Worm (Caenorhabditis elegans) whole organism, L2 larva: ENCODE results near the gene Y41G9A.6.

Source experiments
- C34F6.9 ChIP-seq: fragments of 150-350 bp; optimal IDR thresholded peaks from 2 replicates; lab custom pipeline; 2014; ENCODE audit warnings: missing biosample characterization, missing genetic modification characterization
- F13H6.1 ChIP-seq: sonication (generic microtip); optimal IDR thresholded peaks from 2 replicates; lab custom pipeline; 2016; ENCODE audit warnings: missing genetic modification characterization, missing compliant biosample characterization
- R02D3.7 ChIP-seq: fragments of 150-350 bp; optimal IDR thresholded peaks from 2 replicates; lab custom pipeline; 2014; ENCODE audit warnings: missing biosample characterization, missing genetic modification characterization
- Y55F3AM.14 ChIP-seq: fragments of 200-800 bp; sonication (Bioruptor generic); optimal IDR thresholded peaks from 2 replicates; lab custom pipeline; 2018; ENCODE audit warnings: mild to moderate bottlenecking, missing genetic modification characterization, missing compliant biosample characterization
- ZK546.5 ChIP-seq: sonication (generic microtip); optimal IDR thresholded peaks from 2 replicates; lab custom pipeline; 2017; ENCODE audit warnings: missing biosample characterization, missing genetic modification characterization
- alr-1 ChIP-seq: fragments of 150-350 bp; optimal IDR thresholded peaks from 2 replicates; lab custom pipeline; 2014; ENCODE audit warnings: missing biosample characterization, missing genetic modification characterization
- aly-2 ChIP-seq: fragments of 150-350 bp; optimal IDR thresholded peaks from 2 replicates; lab custom pipeline; 2014; ENCODE audit warnings: missing biosample characterization, missing genetic modification characterization
- ama-1 ChIP-seq: fragments of 150-350 bp; optimal IDR thresholded peaks from 2 replicates; lab custom pipeline; 2018; ENCODE audit warnings: inconsistent platforms
- blmp-1 ChIP-seq: sonication (generic microtip); optimal IDR thresholded peaks from 2 replicates; lab custom pipeline; 2017; ENCODE audit warnings: missing genetic modification characterization, mild to moderate bottlenecking, missing compliant biosample characterization, antibody characterized with exemption, moderate library complexity; ENCODE audit not compliant: insufficient read depth
- ceh-16 ChIP-seq: fragments of 150-350 bp; optimal IDR thresholded peaks from 2 replicates; lab custom pipeline; 2014; ENCODE audit warnings: missing biosample characterization, missing genetic modification characterization
- ceh-82 ChIP-seq: fragments of 150-350 bp; optimal IDR thresholded peaks from 2 replicates; lab custom pipeline; 2014; ENCODE audit warnings: missing biosample characterization, missing genetic modification characterization
- crh-2 ChIP-seq: sonication (generic microtip); optimal IDR thresholded peaks from 2 replicates; lab custom pipeline; 2017; ENCODE audit warnings: missing biosample characterization, missing genetic modification characterization
- dmd-4 ChIP-seq: sonication (generic microtip); optimal IDR thresholded peaks from 2 replicates; lab custom pipeline; 2017; ENCODE audit warnings: missing biosample characterization, missing genetic modification characterization
- egl-27 ChIP-seq: sonication (generic microtip); optimal IDR thresholded peaks from 3 replicates; lab custom pipeline; 2017; ENCODE audit warnings: missing biosample characterization, missing genetic modification reagents, missing genetic modification characterization
- elt-1 ChIP-seq: fragments of 150-350 bp; optimal IDR thresholded peaks from 2 replicates; lab custom pipeline; 2014; ENCODE audit warnings: missing biosample characterization, missing genetic modification characterization
- elt-3 ChIP-seq: sonication (generic microtip); optimal IDR thresholded peaks from 2 replicates; lab custom pipeline; 2017; ENCODE audit warnings: missing biosample characterization, missing genetic modification characterization
- fos-1 ChIP-seq: fragments of 150-350 bp; optimal IDR thresholded peaks from 2 replicates; lab custom pipeline; 2014; ENCODE audit warnings: missing biosample characterization, missing genetic modification characterization
- gmeb-1 ChIP-seq: fragments of 150-350 bp; optimal IDR thresholded peaks from 2 replicates; lab custom pipeline; 2014; ENCODE audit warnings: missing biosample characterization, missing genetic modification characterization
- lin-11 ChIP-seq: fragments of 150-350 bp; sonication (generic microtip); optimal IDR thresholded peaks from 2 replicates; lab custom pipeline; 2014; ENCODE audit warnings: missing biosample characterization, missing genetic modification characterization, inconsistent platforms, mixed read lengths
- lin-13 ChIP-seq: fragments of 150-350 bp; optimal IDR thresholded peaks from 2 replicates; lab custom pipeline; 2014; ENCODE audit warnings: missing biosample characterization, missing genetic modification reagents, missing genetic modification characterization
- lin-39 ChIP-seq: fragments of 150-350 bp; optimal IDR thresholded peaks from 2 replicates; lab custom pipeline; 2014; ENCODE audit warnings: missing biosample characterization, missing genetic modification reagents, missing genetic modification characterization
- lsy-2 ChIP-seq, 2 experiments: fragments of 150-350 bp in 1 of 2; sonication (generic microtip) in 1 of 2; optimal IDR thresholded peaks; 2 replicates each; lab custom pipeline; 2014 to 2017; ENCODE audit warnings: missing biosample characterization in 2 of 2, missing genetic modification characterization in 2 of 2
- mab-5 ChIP-seq: fragments of 150-350 bp; optimal IDR thresholded peaks from 2 replicates; lab custom pipeline; 2014; ENCODE audit warnings: missing biosample characterization, missing genetic modification characterization
- mbf-1 ChIP-seq: sonication (generic microtip); optimal IDR thresholded peaks from 2 replicates; lab custom pipeline; 2017; ENCODE audit warnings: missing biosample characterization, missing genetic modification characterization
- mdl-1 ChIP-seq, 2 experiments: fragments of 150-350 bp in 1 of 2; sonication (generic microtip) in 1 of 2; optimal IDR thresholded peaks; 2 replicates each; lab custom pipeline; 2017; ENCODE audit warnings: missing biosample characterization in 2 of 2, missing genetic modification characterization in 2 of 2
- nhr-10 ChIP-seq: sonication (generic microtip); optimal IDR thresholded peaks from 2 replicates; lab custom pipeline; 2017; ENCODE audit warnings: missing biosample characterization, missing genetic modification characterization
- nhr-11 ChIP-seq: fragments of 150-350 bp; optimal IDR thresholded peaks from 2 replicates; lab custom pipeline; 2014; ENCODE audit warnings: missing biosample characterization, missing genetic modification characterization
- nhr-12 ChIP-seq: fragments of 150-350 bp; optimal IDR thresholded peaks from 2 replicates; lab custom pipeline; 2014; ENCODE audit warnings: missing biosample characterization, missing genetic modification characterization
- nhr-129 ChIP-seq: fragments of 150-350 bp; optimal IDR thresholded peaks from 2 replicates; lab custom pipeline; 2014; ENCODE audit warnings: missing biosample characterization, missing genetic modification characterization
- nhr-21 ChIP-seq: fragments of 150-350 bp; optimal IDR thresholded peaks from 2 replicates; lab custom pipeline; 2014; ENCODE audit warnings: missing biosample characterization, missing genetic modification characterization
- nhr-23 ChIP-seq: fragments of 150-350 bp; optimal IDR thresholded peaks from 2 replicates; lab custom pipeline; 2014; ENCODE audit warnings: missing biosample characterization, missing genetic modification reagents, missing genetic modification characterization
- nhr-237 ChIP-seq: fragments of 150-350 bp; optimal IDR thresholded peaks from 2 replicates; lab custom pipeline; 2014; ENCODE audit warnings: missing biosample characterization, missing genetic modification characterization
- nhr-25 ChIP-seq: fragments of 150-350 bp; sonication (generic microtip); optimal IDR thresholded peaks from 3 replicates; lab custom pipeline; 2014; ENCODE audit warnings: missing biosample characterization, missing genetic modification characterization
- nhr-6 ChIP-seq: fragments of 150-350 bp; optimal IDR thresholded peaks from 2 replicates; lab custom pipeline; 2014; ENCODE audit warnings: missing biosample characterization, missing genetic modification characterization
- nhr-77 ChIP-seq: fragments of 150-350 bp; optimal IDR thresholded peaks from 2 replicates; lab custom pipeline; 2014; ENCODE audit warnings: missing biosample characterization, missing genetic modification characterization
- peb-1 ChIP-seq: fragments of 150-350 bp; optimal IDR thresholded peaks from 2 replicates; lab custom pipeline; 2014; ENCODE audit warnings: missing biosample characterization, missing genetic modification characterization
- sem-4 ChIP-seq: fragments of 150-350 bp; optimal IDR thresholded peaks from 2 replicates; lab custom pipeline; 2014; ENCODE audit warnings: missing biosample characterization, missing genetic modification reagents, missing genetic modification characterization
- skn-1 ChIP-seq: sonication (generic microtip); optimal IDR thresholded peaks from 2 replicates; lab custom pipeline; 2017; ENCODE audit warnings: missing biosample characterization, missing genetic modification characterization
- sma-3 ChIP-seq: sonication (generic microtip); optimal IDR thresholded peaks from 2 replicates; lab custom pipeline; 2016; ENCODE audit warnings: missing genetic modification reagents, missing genetic modification characterization, missing compliant biosample characterization
- sma-9 ChIP-seq, 2 experiments: fragments of 150-350 bp in 1 of 2; sonication (generic microtip) in 1 of 2; optimal IDR thresholded peaks; 2 replicates each; lab custom pipeline; 2014 to 2016; ENCODE audit warnings: missing genetic modification characterization in 2 of 2, mild to moderate bottlenecking in 1 of 2, missing biosample characterization in 1 of 2, missing compliant biosample characterization in 1 of 2, missing genetic modification reagents in 1 of 2, moderate library complexity in 1 of 2
- snpc-4 ChIP-seq: fragments of 150-350 bp; optimal IDR thresholded peaks from 2 replicates; lab custom pipeline; 2014; ENCODE audit warnings: missing biosample characterization, missing genetic modification characterization
- unc-39 ChIP-seq: fragments of 150-350 bp; optimal IDR thresholded peaks from 2 replicates; lab custom pipeline; 2014; ENCODE audit warnings: missing biosample characterization, missing genetic modification characterization
- unc-55 ChIP-seq: fragments of 150-350 bp; sonication (generic microtip); optimal IDR thresholded peaks from 3 replicates; lab custom pipeline; 2014; ENCODE audit warnings: missing biosample characterization, missing genetic modification reagents, missing genetic modification characterization
- unc-62 ChIP-seq: fragments of 150-350 bp; optimal IDR thresholded peaks from 2 replicates; lab custom pipeline; 2014; ENCODE audit warnings: missing biosample characterization, missing genetic modification reagents, missing genetic modification characterization
- zag-1 ChIP-seq: fragments of 150-350 bp; optimal IDR thresholded peaks from 2 replicates; lab custom pipeline; 2014; ENCODE audit warnings: missing biosample characterization, missing genetic modification characterization
- ztf-1 ChIP-seq: fragments of 200-800 bp; sonication (Bioruptor generic); conservative IDR thresholded peaks from 2 replicates; pipeline ENCODE4 v1.3.6; 2022; ENCODE audit warnings: missing genetic modification characterization, missing compliant biosample characterization
- ztf-11 ChIP-seq: sonication (generic microtip); optimal IDR thresholded peaks from 2 replicates; lab custom pipeline; 2017; ENCODE audit warnings: missing biosample characterization, missing genetic modification characterization
- ztf-4 ChIP-seq: fragments of 150-350 bp; optimal IDR thresholded peaks from 2 replicates; lab custom pipeline; 2014; ENCODE audit warnings: missing biosample characterization, missing genetic modification characterization

Y41G9A.6 gene

DNA sequence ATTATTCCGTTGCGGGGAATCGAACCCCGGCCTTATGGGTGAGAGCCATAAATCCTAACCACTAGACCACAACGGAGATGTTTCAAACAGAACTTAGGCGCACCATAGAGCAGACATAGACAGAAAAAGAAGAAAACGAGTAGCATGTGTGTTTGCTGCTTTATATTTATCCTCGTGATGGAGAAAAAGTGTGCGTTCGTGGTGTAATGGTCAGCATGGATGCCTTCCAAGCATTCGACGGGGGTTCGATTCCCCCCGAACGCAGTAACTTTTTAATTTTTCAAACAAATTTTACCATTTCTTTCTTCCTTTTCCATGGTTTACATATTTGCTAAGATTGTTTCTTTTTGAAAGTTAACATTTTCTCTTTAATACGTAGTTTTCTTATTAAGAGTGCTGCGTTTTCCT, 32.4 kb upstream of the Y41G9A.6 start:
- no peak for TF ChIP-seq alr-1 (tag; lab: Kevin White, UChicago)
- TF ChIP-seq unc-62 (GFP tag; lab: Kevin White, UChicago) = no peak
- peak; percentile 94 for TF ChIP-seq Y55F3AM.14
- TF ChIP-seq ztf-4 (tag; lab: Kevin White, UChicago) = peak; percentile 85
- peak; percentile 81 for TF ChIP-seq gmeb-1
- peak; percentile 83 for TF ChIP-seq snpc-4
- TF ChIP-seq lsy-2 (tag; optimal IDR thresholded peaks at IDR 0.05; lab: Kevin White, UChicago) = peak; percentile 86 to 88
- peak; percentile 15 for TF ChIP-seq ceh-82 (tag; lab: Kevin White, UChicago)
- TF ChIP-seq nhr-237 (tag; lab: Kevin White, UChicago) = peak; percentile 66
- TF ChIP-seq aly-2 (tag; lab: Kevin White, UChicago) = peak; percentile 41
- TF ChIP-seq blmp-1 (tag; lab: Kevin White, UChicago) = peak; percentile 54
- peak; percentile 60 for TF ChIP-seq nhr-10 (tag; lab: Kevin White, UChicago)
- peak; percentile 97 for TF ChIP-seq unc-55 (GFP tag; lab: Kevin White, UChicago)
- no peak for TF ChIP-seq ztf-1 (GFP tag; lab: Robert Waterston, UW)
- TF ChIP-seq nhr-21 (tag; lab: Kevin White, UChicago) = peak; percentile 90
- peak; percentile 91 for TF ChIP-seq mab-5 (tag; lab: Kevin White, UChicago)
- no peak for TF ChIP-seq elt-1 (tag; lab: Kevin White, UChicago)
- TF ChIP-seq sem-4 (tag; lab: Kevin White, UChicago) = peak; percentile 81
- peak; percentile 60 for TF ChIP-seq nhr-77
- TF ChIP-seq nhr-12 = peak; percentile 48
- peak; percentile 62 for TF ChIP-seq ama-1 (lab: Kevin White, UChicago)
- TF ChIP-seq lin-11 = peak; percentile 87
- TF ChIP-seq zag-1 (tag; lab: Kevin White, UChicago) = peak; percentile 92
- no peak for TF ChIP-seq dmd-4
- peak; percentile 38 to 56 for TF ChIP-seq mdl-1 (tag; optimal IDR thresholded peaks at IDR 0.05; lab: Kevin White, UChicago)
- TF ChIP-seq nhr-129 (tag; lab: Kevin White, UChicago) = peak; percentile 93
- peak; percentile 9 for TF ChIP-seq skn-1 (tag; lab: Kevin White, UChicago)
- peak; percentile 92 for TF ChIP-seq crh-2 (tag; lab: Kevin White, UChicago)
- TF ChIP-seq ZK546.5 (tag; lab: Kevin White, UChicago) = peak; percentile 41
- TF ChIP-seq ztf-11 = peak; percentile 70
- TF ChIP-seq F13H6.1 (tag; lab: Kevin White, UChicago) = peak; percentile 92
- peak; percentile 83 for TF ChIP-seq fos-1
- TF ChIP-seq elt-3 (tag; lab: Kevin White, UChicago) = no peak
- TF ChIP-seq sma-3 = peak; percentile 87
- TF ChIP-seq sma-9 (GFP tag; optimal IDR thresholded peaks at IDR 0.05; lab: Kevin White, UChicago) = peak; percentile 95
- TF ChIP-seq sma-9 (tag; optimal IDR thresholded peaks at IDR 0.05; lab: Kevin White, UChicago) = no peak
- TF ChIP-seq ceh-16 (tag; lab: Kevin White, UChicago) = peak; percentile 34
- TF ChIP-seq nhr-6 (tag; lab: Kevin White, UChicago) = peak; percentile 86
- TF ChIP-seq R02D3.7 = peak; percentile 37
- peak; percentile 84 for TF ChIP-seq C34F6.9 (tag; lab: Kevin White, UChicago)
- TF ChIP-seq lin-13 (GFP tag; lab: Kevin White, UChicago) = peak; percentile 90
- peak; percentile 83 for TF ChIP-seq nhr-25 (tag; lab: Kevin White, UChicago)
- TF ChIP-seq mbf-1 (tag; lab: Kevin White, UChicago) = peak; percentile 59
- TF ChIP-seq peb-1 (tag; lab: Kevin White, UChicago) = no peak
- TF ChIP-seq nhr-11 (tag; lab: Kevin White, UChicago) = peak; percentile 83
- no peak for TF ChIP-seq unc-39 (tag; lab: Kevin White, UChicago)
- no peak for TF ChIP-seq nhr-23 (tag; lab: Kevin White, UChicago)
- peak; percentile 75 for TF ChIP-seq lin-39 (tag; lab: Kevin White, UChicago)
- peak; percentile 94 for TF ChIP-seq egl-27 (tag; lab: Kevin White, UChicago)
